Fruit fly (Drosophila melanogaster): ENCODE results near the gene CG15484.
A peak's percentile ranks its signal among the peaks of the same experiment; 100 is the strongest.

Gene CG15484

DNA sequence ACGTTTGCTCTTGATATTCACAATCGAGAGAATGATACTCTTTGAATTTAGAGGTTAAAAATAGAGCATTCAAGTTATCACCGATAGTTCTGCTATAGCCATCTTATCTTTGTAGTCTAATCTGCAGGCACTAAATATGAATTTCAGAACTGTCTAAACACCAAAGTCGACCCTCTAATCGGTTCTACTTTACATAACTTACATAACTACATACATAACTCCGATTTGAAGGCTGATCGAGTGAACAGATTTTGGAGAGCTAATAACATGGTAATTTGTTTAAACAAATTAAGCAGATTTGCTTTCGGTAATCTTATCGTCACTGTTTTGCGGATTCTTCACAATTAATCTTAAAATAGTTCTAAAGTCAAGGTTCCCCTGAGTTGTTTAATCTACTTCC lies 6.0 kb downstream of the CG15484 start (continued):
- no peak for TF ChIP-seq D (optimal IDR thresholded peaks at IDR 0.05)
- no peak for TF ChIP-seq D (GFP tag; optimal IDR thresholded peaks at IDR 0.05)
- no peak for TF ChIP-seq dati (GFP tag; IDR thresholded peaks at IDR 0.05)
- no peak for TF ChIP-seq sob (GFP tag; IDR thresholded peaks at IDR 0.05)
- TF ChIP-seq Sry-β (GFP tag; optimal IDR thresholded peaks at IDR 0.05) = no peak
- TF ChIP-seq exex (tag; optimal IDR thresholded peaks at IDR 0.05) = peak; percentile 88
- TF ChIP-seq sim (GFP tag; IDR thresholded peaks at IDR 0.05) = no peak
- no peak for TF ChIP-seq CG1832 (GFP tag; optimal IDR thresholded peaks at IDR 0.05)
- TF ChIP-seq twi (tag; optimal IDR thresholded peaks at IDR 0.05) = no peak
- TF ChIP-seq CG10321 (GFP tag; IDR thresholded peaks at IDR 0.05) = no peak
- TF ChIP-seq Xbp1 (GFP tag; optimal IDR thresholded peaks at IDR 0.05) = no peak
- no peak for TF ChIP-seq Hr51 (GFP tag; optimal IDR thresholded peaks at IDR 0.05)

dm6 chr2L:12700381-12700963 lies 7.0 kb downstream of the CG15484 start, which contains the start of gene CG17036:
Gene CG17036 (minus strand): TSS chr2L:12700746.
- TF ChIP-seq Ets97D (GFP tag; optimal IDR thresholded peaks at IDR 0.05) = no peak
- TF ChIP-seq CG11560 (tag; IDR thresholded peaks at IDR 0.05) = no peak
- TF ChIP-seq CG3838 (GFP tag; optimal IDR thresholded peaks at IDR 0.05) = no peak
- no peak for TF ChIP-seq Lhr (GFP tag; optimal IDR thresholded peaks at IDR 0.05)
- peak; percentile 47 for TF ChIP-seq CG13775 (GFP tag; optimal IDR thresholded peaks at IDR 0.05)
- TF ChIP-seq CG10321 (GFP tag; IDR thresholded peaks at IDR 0.05) = no peak
- TF ChIP-seq CG10654 (GFP tag; optimal IDR thresholded peaks at IDR 0.05) = no peak
- no peak for TF ChIP-seq CG8478 (optimal IDR thresholded peaks at IDR 0.05)
- no peak for TF ChIP-seq Spps (tag; optimal IDR thresholded peaks at IDR 0.05)
- no peak for TF ChIP-seq Dfd (GFP tag; optimal IDR thresholded peaks at IDR 0.05)
- no peak for TF ChIP-seq CHES-1-like (GFP tag; optimal IDR thresholded peaks at IDR 0.05)
- no peak for TF ChIP-seq run (tag; optimal IDR thresholded peaks at IDR 0.05)
- TF ChIP-seq ranshi (GFP tag; IDR thresholded peaks at IDR 0.05) = no peak
- TF ChIP-seq CG7357 (GFP tag; IDR thresholded peaks at IDR 0.05) = no peak
- TF ChIP-seq sqz (GFP tag; optimal IDR thresholded peaks at IDR 0.05) = no peak
- TF ChIP-seq vnd (GFP tag; IDR thresholded peaks at IDR 0.05; ENCODE audit: partially characterized antibody) = no peak
- TF ChIP-seq amos (GFP tag; IDR thresholded peaks at IDR 0.05; ENCODE audit: partially characterized antibody) = no peak
- TF ChIP-seq maf-S (GFP tag; optimal IDR thresholded peaks at IDR 0.05) = no peak
- no peak for TF ChIP-seq pros (GFP tag; optimal IDR thresholded peaks at IDR 0.05)
- no peak for TF ChIP-seq CG31388 (GFP tag; optimal IDR thresholded peaks at IDR 0.05)
- no peak for TF ChIP-seq onecut (GFP tag; IDR thresholded peaks at IDR 0.05)
- TF ChIP-seq CG3407 (GFP tag; optimal IDR thresholded peaks at IDR 0.05) = no peak
- no peak for TF ChIP-seq Opbp (GFP tag; IDR thresholded peaks at IDR 0.05; ENCODE audit: partially characterized antibody)
- no peak for TF ChIP-seq z (GFP tag; IDR thresholded peaks at IDR 0.05)
- TF ChIP-seq fu2 (GFP tag; optimal IDR thresholded peaks at IDR 0.05) = no peak
- no peak for TF ChIP-seq CG2889 (GFP tag; IDR thresholded peaks at IDR 0.05)
- TF ChIP-seq ftz-f1 (GFP tag; optimal IDR thresholded peaks at IDR 0.05) = no peak
- TF ChIP-seq bigmax (GFP tag; optimal IDR thresholded peaks at IDR 0.05) = no peak
- no peak for TF ChIP-seq CG7963 (GFP tag; IDR thresholded peaks at IDR 0.05; ENCODE audit: partially characterized antibody)
- TF ChIP-seq NC2β (GFP tag; optimal IDR thresholded peaks at IDR 0.05) = no peak
- no peak for TF ChIP-seq CG12104 (GFP tag; optimal IDR thresholded peaks at IDR 0.05)
- no peak for TF ChIP-seq cg (GFP tag; optimal IDR thresholded peaks at IDR 0.05)
- TF ChIP-seq nom (GFP tag; optimal IDR thresholded peaks at IDR 0.05) = peak; percentile 16
- TF ChIP-seq ara (GFP tag; IDR thresholded peaks at IDR 0.05) = no peak
- no peak for TF ChIP-seq CG6254 (GFP tag; optimal IDR thresholded peaks at IDR 0.05)
- peak; percentile 18 for TF ChIP-seq nmo (GFP tag; optimal IDR thresholded peaks at IDR 0.05)
- TF ChIP-seq MESR4 (GFP tag; optimal IDR thresholded peaks at IDR 0.05) = no peak
- no peak for TF ChIP-seq CG4404 (GFP tag; IDR thresholded peaks at IDR 0.05)
- no peak for TF ChIP-seq CG14965 (GFP tag; optimal IDR thresholded peaks at IDR 0.05; ENCODE audit: borderline replicate concordance)
- TF ChIP-seq ERR (GFP tag; optimal IDR thresholded peaks at IDR 0.05) = no peak

All from whole organism, embryonic.